Worm (Caenorhabditis elegans): ENCODE data around the gene lea-1.
A peak's percentile ranks its signal among the peaks of the same experiment; 100 is the strongest.
"Not testable (repeated sequence)": the region's sequence is repeated elsewhere in the genome, so short reads cannot be mapped to it uniquely, and the experiment has no call there.

The lea-1 gene

ce11 chrV:9980731-9981483, 30.8 kb upstream of the lea-1 start, which contains the start of the genes ruvb-1 and tofu-1 (continued):
- TF ChIP-seq lin-38 (GFP tag; IDR thresholded peaks at IDR 0.05): peak; percentile 91
- TF ChIP-seq T20F7.1 (GFP tag; optimal IDR thresholded peaks at IDR 0.05): peak; percentile 66
- TF ChIP-seq saeg-2 (GFP tag; IDR thresholded peaks at IDR 0.05): 0 out of 2 replicates have a peak, but pooled peaks have one; percentile 33
- 0 out of 2 replicates have a peak, but pooled peaks have one; percentile 27 for TF ChIP-seq D1046.2 (GFP tag; IDR thresholded peaks at IDR 0.05)
- TF ChIP-seq rbr-2 (tag; optimal IDR thresholded peaks at IDR 0.05): peak; percentile 78
- TF ChIP-seq ZK337.2 (GFP tag; IDR thresholded peaks at IDR 0.05): 0 out of 2 replicates have a peak, but pooled peaks have one; percentile 22
- TF ChIP-seq mes-2 (tag; optimal IDR thresholded peaks at IDR 0.05; ENCODE audit: poor library complexity, severe bottlenecking): peak; percentile 75
- peak; percentile 50 for TF ChIP-seq nhr-28 (tag; optimal IDR thresholded peaks at IDR 0.05)
- TF ChIP-seq dpl-1 (GFP tag; optimal IDR thresholded peaks at IDR 0.05): peak; percentile 63
- TF ChIP-seq nhr-48 (tag; optimal IDR thresholded peaks at IDR 0.05): peak; percentile 59
- peak; percentile 88 for TF ChIP-seq mep-1 (tag; optimal IDR thresholded peaks at IDR 0.05)
- TF ChIP-seq lim-7 (GFP tag; IDR thresholded peaks at IDR 0.05): 0 out of 2 replicates have a peak, but pooled peaks have one; percentile 29
- TF ChIP-seq egl-43 (GFP tag; IDR thresholded peaks at IDR 0.05): peak; percentile 78
- peak; percentile 16 for TF ChIP-seq nhr-77 (tag; optimal IDR thresholded peaks at IDR 0.05)
- TF ChIP-seq dmd-6 (GFP tag; IDR thresholded peaks at IDR 0.05): peak; percentile 76
- TF ChIP-seq dmd-9 (GFP tag; IDR thresholded peaks at IDR 0.05): peak; percentile 73
- TF ChIP-seq dmd-8 (GFP tag; IDR thresholded peaks at IDR 0.05): peak; percentile 57; the same call in 1 of the 2 replicates
- peak; percentile 88 for TF ChIP-seq dve-1 (tag; optimal IDR thresholded peaks at IDR 0.05; ENCODE audit: insufficient read depth)
- TF ChIP-seq hif-1 (tag; optimal IDR thresholded peaks at IDR 0.05): peak in 1 of 2 experiments; percentile 1
- TF ChIP-seq hlh-11 (tag; optimal IDR thresholded peaks at IDR 0.05): peak; percentile 67
- peak; percentile 78; the same call in 1 of the 2 replicates for TF ChIP-seq nhr-42 (GFP tag; IDR thresholded peaks at IDR 0.05)
- TF ChIP-seq ztf-7 (tag; optimal IDR thresholded peaks at IDR 0.05): peak; percentile 35
- TF ChIP-seq zfp-2 (tag; optimal IDR thresholded peaks at IDR 0.05): peak; percentile 37
- 0 out of 2 replicates have a peak, but pooled peaks have one; percentile 32 for TF ChIP-seq Y48G9A.11 (GFP tag; IDR thresholded peaks at IDR 0.05)
- TF ChIP-seq pha-4 (GFP tag; IDR thresholded peaks at IDR 0.05): peak; percentile 90
- TF ChIP-seq pha-4 (tag; optimal IDR thresholded peaks at IDR 0.05): not testable (repeated sequence)
- TF ChIP-seq aha-1 (tag): peak; percentile 40
- peak; percentile 0 to 4 for TF ChIP-seq mdl-1 (tag; optimal IDR thresholded peaks at IDR 0.05)
- TF ChIP-seq tra-1 (GFP tag; IDR thresholded peaks at IDR 0.05): peak; percentile 82

ce11 chrV:9982568-9982967, 29.2 kb upstream of the lea-1 start, which contains the start of gene C27H6.9:
Gene C27H6.9 (plus strand): TSS chrV:9982868.
- TF ChIP-seq lir-3 (tag; optimal IDR thresholded peaks at IDR 0.05) (no peak), sdz-12 (GFP tag; optimal IDR thresholded peaks at IDR 0.05) (no peak), mxl-2 (GFP tag; conservative IDR thresholded peaks at IDR 0.05) (no peak), gei-8 (GFP tag; optimal IDR thresholded peaks at IDR 0.05) (no peak), nhr-6 (tag; optimal IDR thresholded peaks at IDR 0.05) (no peak), php-3 (GFP tag; IDR thresholded peaks at IDR 0.05) (no peak)

- TF ChIP-seq T26A8.4 (GFP tag; IDR thresholded peaks at IDR 0.05): peak; percentile 49; the same call in 1 of the 2 replicates
- 0 out of 2 replicates have a peak, but pooled peaks have one; percentile 34 for TF ChIP-seq lin-38 (GFP tag; IDR thresholded peaks at IDR 0.05)
- TF ChIP-seq set-16 (GFP tag; IDR thresholded peaks at IDR 0.05): no peak
- 0 out of 2 replicates have a peak, but pooled peaks have one; percentile 30 for TF ChIP-seq pha-4 (GFP tag; IDR thresholded peaks at IDR 0.05)
- TF ChIP-seq pha-4 (tag; optimal IDR thresholded peaks at IDR 0.05): no peak
- TF ChIP-seq ceh-62 (tag; optimal IDR thresholded peaks at IDR 0.05): no peak
- TF ChIP-seq hlh-11 (tag; optimal IDR thresholded peaks at IDR 0.05): peak; percentile 22
- TF ChIP-seq mxl-2 (GFP tag; conservative IDR thresholded peaks at IDR 0.05): no peak
- TF ChIP-seq vab-7 (GFP tag; IDR thresholded peaks at IDR 0.05): no peak
- no peak for TF ChIP-seq mdl-1 (tag; optimal IDR thresholded peaks at IDR 0.05)
- no peak for TF ChIP-seq ztf-7 (tag; optimal IDR thresholded peaks at IDR 0.05)
- TF ChIP-seq fos-1 (tag; optimal IDR thresholded peaks at IDR 0.05): no peak
- no peak for TF ChIP-seq ceh-20 (GFP tag; IDR thresholded peaks at IDR 0.05)
- TF ChIP-seq sdz-12 (GFP tag; optimal IDR thresholded peaks at IDR 0.05): no peak
- TF ChIP-seq ZK337.2 (GFP tag; IDR thresholded peaks at IDR 0.05): no peak
- peak in 1 of 2 experiments; percentile 19 for TF ChIP-seq lsy-2 (tag; optimal IDR thresholded peaks at IDR 0.05)
- TF ChIP-seq ceh-32 (tag; optimal IDR thresholded peaks at IDR 0.05; ENCODE audit: poor library complexity): no peak
- TF ChIP-seq R02D3.7 (tag; optimal IDR thresholded peaks at IDR 0.05): no peak
- peak; percentile 69 for TF ChIP-seq T20F7.1 (GFP tag; optimal IDR thresholded peaks at IDR 0.05)
- no peak for TF ChIP-seq gei-8 (GFP tag; optimal IDR thresholded peaks at IDR 0.05)
- no peak for TF ChIP-seq lin-29 (GFP tag; IDR thresholded peaks at IDR 0.05)
- TF ChIP-seq nhr-42 (GFP tag; IDR thresholded peaks at IDR 0.05): no peak
Observed at ce11 chrV:9983529-9983928, 28.2 kb upstream of the lea-1 start.

Data from whole organism, L4 larva.